Worm (Caenorhabditis elegans) whole organism, L1 larva: ENCODE measurements around the gene K03A1.4.

Experiments used
- lin-35 ChIP-seq, 2 experiments: fragments of 150-350 bp; optimal IDR thresholded peaks; 2 replicates each; lab custom pipeline; 2014; ENCODE audit warnings: missing biosample characterization in 2 of 2, missing genetic modification characterization in 2 of 2, missing genetic modification reagents in 2 of 2
- tbx-2 ChIP-seq: sonication (generic microtip); optimal IDR thresholded peaks from 2 replicates; lab custom pipeline; 2016; ENCODE audit warnings: missing genetic modification characterization, missing compliant biosample characterization
- ztf-4 ChIP-seq: fragments of 150-350 bp; optimal IDR thresholded peaks from 2 replicates; lab custom pipeline; 2014; ENCODE audit warnings: missing biosample characterization, missing genetic modification characterization

DNA sequence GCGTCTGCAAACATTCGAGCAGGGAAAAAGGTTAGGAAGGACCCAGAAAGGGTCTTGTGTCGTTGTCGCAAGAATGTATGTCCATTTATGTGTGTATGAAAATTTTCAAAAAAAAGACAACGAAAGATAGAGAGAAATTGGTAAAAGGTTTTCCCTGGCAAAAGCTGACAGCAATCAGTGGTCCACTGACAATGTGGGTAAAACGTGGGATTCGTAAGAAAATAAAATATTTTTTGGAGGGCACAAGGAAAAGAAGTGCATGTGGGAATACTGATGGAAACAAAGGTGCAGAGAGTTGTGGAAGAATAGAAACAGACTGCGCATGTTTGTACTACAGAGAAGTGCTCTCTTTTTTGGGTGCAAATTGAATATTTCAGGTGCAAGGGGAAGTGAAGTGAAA, 15.4 kb downstream of the K03A1.4 start:
- TF ChIP-seq tbx-2 (tag; lab: Kevin White, UChicago) (no peak), lin-35 (GFP tag; optimal IDR thresholded peaks at IDR 0.05; lab: Kevin White, UChicago) (no peak), ztf-4 (no peak)
